Worm (Caenorhabditis elegans) whole organism, L3 larva: ENCODE data around the gene D2023.6.

Source experiments
- egl-27 ChIP-seq: sonication (generic microtip); optimal IDR thresholded peaks from 4 replicates; lab custom pipeline; 2017; ENCODE audit warnings: missing biosample characterization, missing genetic modification reagents, missing genetic modification characterization
- elt-3 ChIP-seq, 3 experiments: fragments of 150-350 bp in 1 of 3; sonication (generic microtip) in 2 of 3; optimal IDR thresholded peaks; 2 replicates in 2 of 3; 4 replicates in 1 of 3; lab custom pipeline; 2014 to 2017; ENCODE audit warnings: missing biosample characterization in 3 of 3, missing genetic modification characterization in 3 of 3
- lin-15B ChIP-seq: fragments of 150-350 bp; optimal IDR thresholded peaks from 2 replicates; lab custom pipeline; 2014; ENCODE audit warnings: missing biosample characterization, missing genetic modification characterization
- nhr-11 ChIP-seq: fragments of 150-350 bp; optimal IDR thresholded peaks from 2 replicates; lab custom pipeline; 2014; ENCODE audit warnings: missing biosample characterization, missing genetic modification characterization
- nhr-12 ChIP-seq: fragments of 150-350 bp; optimal IDR thresholded peaks from 2 replicates; lab custom pipeline; 2014; ENCODE audit warnings: missing biosample characterization, missing genetic modification characterization
- nhr-23 ChIP-seq: fragments of 150-350 bp; optimal IDR thresholded peaks from 2 replicates; lab custom pipeline; 2014; ENCODE audit warnings: missing biosample characterization, missing genetic modification reagents, missing genetic modification characterization
- nhr-76 ChIP-seq: fragments of 150-350 bp; sonication (generic microtip); optimal IDR thresholded peaks from 5 replicates; lab custom pipeline; 2014; ENCODE audit warnings: missing biosample characterization, missing genetic modification characterization
- nhr-77 ChIP-seq: fragments of 150-350 bp; optimal IDR thresholded peaks from 2 replicates; lab custom pipeline; 2014; ENCODE audit warnings: missing biosample characterization, missing genetic modification characterization
- skn-1 ChIP-seq: fragments of 150-350 bp; optimal IDR thresholded peaks from 2 replicates; lab custom pipeline; 2014; ENCODE audit warnings: missing biosample characterization, missing genetic modification characterization
- unc-62 ChIP-seq: fragments of 150-350 bp; sonication (generic microtip); optimal IDR thresholded peaks from 4 replicates; lab custom pipeline; 2014; ENCODE audit warnings: missing biosample characterization, missing genetic modification reagents, missing genetic modification characterization
- ztf-11 ChIP-seq: fragments of 150-350 bp; optimal IDR thresholded peaks from 2 replicates; lab custom pipeline; 2014; ENCODE audit warnings: missing biosample characterization, missing genetic modification characterization

DNA sequence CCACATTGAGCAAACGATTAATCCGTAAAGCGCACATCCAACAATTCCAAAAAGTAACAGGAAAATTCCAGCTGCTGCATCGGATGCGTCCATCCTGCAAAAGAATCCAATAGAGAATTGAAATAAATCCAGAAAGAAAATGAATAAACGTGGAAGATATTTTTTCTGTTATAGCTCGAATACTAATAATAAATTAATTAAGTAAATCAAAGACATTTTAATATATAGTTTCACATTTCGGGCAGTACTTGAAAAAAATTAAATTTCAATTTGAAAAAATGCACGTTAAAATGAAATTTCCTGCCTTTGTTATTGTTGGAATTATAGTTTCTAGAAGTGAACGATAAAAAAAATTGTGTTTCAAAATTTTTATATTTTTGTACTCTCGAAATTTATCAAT is 41.0 kb downstream of the D2023.6 start, which contains the start of gene R13H4.7:
- TF ChIP-seq nhr-77 (tag; lab: Kevin White, UChicago): no peak
- no peak for TF ChIP-seq lin-15B (tag; lab: Kevin White, UChicago)
- TF ChIP-seq skn-1 (tag; lab: Kevin White, UChicago): no peak
- no peak for TF ChIP-seq nhr-23 (tag; lab: Kevin White, UChicago)
- no peak for TF ChIP-seq unc-62 (GFP tag; lab: Kevin White, UChicago)
- TF ChIP-seq egl-27 (tag; lab: Kevin White, UChicago): no peak
- no peak for TF ChIP-seq nhr-11
- no peak for TF ChIP-seq elt-3 (tag; optimal IDR thresholded peaks at IDR 0.05; lab: Kevin White, UChicago)
- TF ChIP-seq nhr-76 (tag; lab: Kevin White, UChicago): no peak
- no peak for TF ChIP-seq ztf-11 (tag; lab: Kevin White, UChicago)
- TF ChIP-seq nhr-12 (tag; lab: Kevin White, UChicago): no peak
